Worm (Caenorhabditis elegans) whole organism, L1 larva: Measurements from ENCODE around the gene mboa-1.
A peak's percentile ranks its signal among the peaks of the same experiment; 100 is the strongest.

Source experiments
- C04F5.9 ChIP-seq: sonication (generic microtip); optimal IDR thresholded peaks from 2 replicates; lab custom pipeline; 2016; ENCODE audit warnings: missing genetic modification characterization, missing compliant biosample characterization
- C16A3.4 ChIP-seq: fragments of 150-350 bp; optimal IDR thresholded peaks from 2 replicates; lab custom pipeline; 2014; ENCODE audit warnings: missing biosample characterization, missing genetic modification characterization
- C34B4.2 ChIP-seq: sonication (generic microtip); optimal IDR thresholded peaks from 2 replicates; lab custom pipeline; 2017; ENCODE audit warnings: mild to moderate bottlenecking, missing genetic modification characterization, missing compliant biosample characterization
- alr-1 ChIP-seq: fragments of 200-800 bp; sonication (Bioruptor generic); optimal IDR thresholded peaks from 2 replicates; lab custom pipeline; 2018; ENCODE audit warnings: borderline replicate concordance, mild to moderate bottlenecking, missing genetic modification characterization, missing compliant biosample characterization
- blmp-1 ChIP-seq: fragments of 150-350 bp; optimal IDR thresholded peaks from 2 replicates; lab custom pipeline; 2014; ENCODE audit warnings: missing biosample characterization, missing genetic modification characterization
- ceh-63 ChIP-seq: fragments of 200-800 bp; sonication (Bioruptor generic); optimal IDR thresholded peaks from 2 replicates; lab custom pipeline; 2018; ENCODE audit warnings: mild to moderate bottlenecking, missing genetic modification characterization, missing compliant biosample characterization
- ceh-82 ChIP-seq, 3 experiments: fragments of 150-350 bp in 1 of 3; sonication (generic microtip) in 2 of 3; optimal IDR thresholded peaks; 2 replicates each; lab custom pipeline; 2014 to 2017; ENCODE audit warnings: missing biosample characterization in 3 of 3, missing genetic modification characterization in 3 of 3
- dpl-1 ChIP-seq, 3 experiments: fragments of 150-350 bp in 2 of 3; sonication (generic microtip) in 1 of 3; optimal IDR thresholded peaks; 2 replicates each; lab custom pipeline; 2014 to 2017; ENCODE audit warnings: missing biosample characterization in 3 of 3, missing genetic modification characterization in 3 of 3, missing genetic modification reagents in 3 of 3
- dsc-1 ChIP-seq: sonication (generic microtip); optimal IDR thresholded peaks from 2 replicates; lab custom pipeline; 2016; ENCODE audit warnings: mild to moderate bottlenecking, missing genetic modification characterization, missing compliant biosample characterization
- efl-1 ChIP-seq, 4 experiments: fragments of 150-350 bp; optimal IDR thresholded peaks in 3 of 4; peaks in 1 of 4; 1 replicate in 1 of 4; 2 replicates in 3 of 4; lab custom pipeline; 2014; ENCODE audit warnings: missing biosample characterization in 2 of 4, missing genetic modification characterization in 2 of 4, missing genetic modification reagents in 2 of 4
- efl-3 ChIP-seq: fragments of 200-800 bp; sonication (Bioruptor generic); optimal IDR thresholded peaks from 2 replicates; lab custom pipeline; 2018; ENCODE audit warnings: mild to moderate bottlenecking, missing genetic modification characterization, missing compliant biosample characterization
- egl-13 ChIP-seq: sonication (generic microtip); optimal IDR thresholded peaks from 2 replicates; lab custom pipeline; 2016; ENCODE audit warnings: missing genotype, missing genetic modification reagents, missing genetic modification characterization, missing compliant biosample characterization
- elt-2 ChIP-seq: sonication (generic microtip); optimal IDR thresholded peaks from 2 replicates; lab custom pipeline; 2016; ENCODE audit warnings: missing genetic modification characterization, mild to moderate bottlenecking, inconsistent platforms, missing compliant biosample characterization, missing genetic modification reagents
- elt-3 ChIP-seq, 6 experiments: fragments of 150-350 bp in 1 of 6; sonication (generic microtip); optimal IDR thresholded peaks; 2 replicates each; lab custom pipeline; 2017 to 2018; ENCODE audit warnings: missing biosample characterization in 6 of 6, missing genetic modification characterization in 6 of 6, inconsistent platforms in 1 of 6
- fos-1 ChIP-seq: fragments of 150-350 bp; optimal IDR thresholded peaks from 2 replicates; lab custom pipeline; 2014; ENCODE audit warnings: missing biosample characterization, missing genetic modification characterization
- grh-1 ChIP-seq: fragments of 200-800 bp; sonication (Bioruptor generic); IDR thresholded peaks from 2 replicates; pipeline ENCODE4 v1.3.6; 2022; ENCODE audit warnings: missing genetic modification reagents, missing genetic modification characterization, missing compliant biosample characterization
- hlh-17 ChIP-seq: fragments of 200-800 bp; sonication (Bioruptor generic); optimal IDR thresholded peaks from 2 replicates; lab custom pipeline; 2018; ENCODE audit warnings: missing genetic modification characterization, mild to moderate bottlenecking, missing compliant biosample characterization, moderate library complexity, borderline replicate concordance
- hlh-4 ChIP-seq: sonication (generic microtip); optimal IDR thresholded peaks from 2 replicates; lab custom pipeline; 2016; ENCODE audit warnings: mild to moderate bottlenecking, missing genetic modification characterization, missing compliant biosample characterization
- irx-1 ChIP-seq: sonication (generic microtip); optimal IDR thresholded peaks from 2 replicates; lab custom pipeline; 2016; ENCODE audit warnings: missing genetic modification characterization, missing compliant biosample characterization
- isw-1 ChIP-seq: fragments of 200-800 bp; sonication (Bioruptor generic); IDR thresholded peaks from 2 replicates; pipeline ENCODE4 v1.3.6; 2022; ENCODE audit warnings: missing genetic modification characterization, missing compliant biosample characterization
- jun-1 ChIP-seq: fragments of 150-350 bp; optimal IDR thresholded peaks from 2 replicates; lab custom pipeline; 2014; ENCODE audit warnings: missing biosample characterization, missing genetic modification reagents, missing genetic modification characterization
- lin-13 ChIP-seq: fragments of 150-350 bp; optimal IDR thresholded peaks from 2 replicates; lab custom pipeline; 2014; ENCODE audit warnings: missing biosample characterization, missing genetic modification reagents, missing genetic modification characterization
- lin-14 ChIP-seq: fragments of 200-800 bp; sonication (Bioruptor generic); optimal IDR thresholded peaks from 2 replicates; lab custom pipeline; 2018; ENCODE audit warnings: mild to moderate bottlenecking, missing genetic modification characterization, moderate library complexity, missing compliant biosample characterization
- lsy-2 ChIP-seq, 2 experiments: fragments of 150-350 bp; optimal IDR thresholded peaks; 2 replicates each; lab custom pipeline; 2014; ENCODE audit warnings: missing biosample characterization in 2 of 2, missing genetic modification characterization in 2 of 2
- mef-2 ChIP-seq: fragments of 150-350 bp; optimal IDR thresholded peaks from 2 replicates; lab custom pipeline; 2014; ENCODE audit warnings: missing biosample characterization, missing genetic modification characterization
- nhr-11 ChIP-seq: fragments of 150-350 bp; optimal IDR thresholded peaks from 2 replicates; lab custom pipeline; 2014; ENCODE audit warnings: missing biosample characterization, missing genetic modification characterization
- nhr-19 ChIP-seq: fragments of 200-800 bp; sonication (Bioruptor generic); conservative IDR thresholded peaks from 2 replicates; pipeline ENCODE4 v1.3.6; 2022; ENCODE audit warnings: missing genetic modification characterization, missing compliant biosample characterization
- nhr-47 ChIP-seq: sonication (generic microtip); optimal IDR thresholded peaks from 2 replicates; lab custom pipeline; 2016; ENCODE audit warnings: mild to moderate bottlenecking, missing genetic modification characterization, moderate library complexity, missing compliant biosample characterization
- skn-1 ChIP-seq: fragments of 150-350 bp; optimal IDR thresholded peaks from 2 replicates; lab custom pipeline; 2014; ENCODE audit warnings: missing biosample characterization, missing genetic modification characterization
- snu-23 ChIP-seq: sonication (generic microtip); optimal IDR thresholded peaks from 2 replicates; lab custom pipeline; 2016; ENCODE audit warnings: missing genetic modification characterization, missing compliant biosample characterization
- sup-37 ChIP-seq: fragments of 200-800 bp; sonication (Bioruptor generic); optimal IDR thresholded peaks from 2 replicates; lab custom pipeline; 2018; ENCODE audit warnings: mild to moderate bottlenecking, missing genetic modification characterization, missing compliant biosample characterization
- swsn-7 ChIP-seq: sonication (generic microtip); optimal IDR thresholded peaks from 2 replicates; lab custom pipeline; 2016; ENCODE audit warnings: missing genetic modification characterization, missing compliant biosample characterization
- tbx-2 ChIP-seq: sonication (generic microtip); optimal IDR thresholded peaks from 2 replicates; lab custom pipeline; 2016; ENCODE audit warnings: missing genetic modification characterization, missing compliant biosample characterization
- tlp-1 ChIP-seq: fragments of 150-350 bp; optimal IDR thresholded peaks from 2 replicates; lab custom pipeline; 2014; ENCODE audit warnings: missing biosample characterization, missing genetic modification characterization
- unc-98 ChIP-seq: fragments of 200-800 bp; sonication (Bioruptor generic); IDR thresholded peaks from 2 replicates; pipeline ENCODE4 v1.3.6; 2022; ENCODE audit warnings: missing genetic modification characterization, missing compliant biosample characterization
- vab-15 ChIP-seq: sonication (generic microtip); optimal IDR thresholded peaks from 2 replicates; lab custom pipeline; 2017; ENCODE audit warnings: missing genotype, mild to moderate bottlenecking, missing genetic modification characterization, missing compliant biosample characterization
- xbp-1 ChIP-seq: sonication (generic microtip); optimal IDR thresholded peaks from 2 replicates; lab custom pipeline; 2016; ENCODE audit warnings: missing genetic modification characterization, missing compliant biosample characterization
- zag-1 ChIP-seq: fragments of 150-350 bp; optimal IDR thresholded peaks from 2 replicates; lab custom pipeline; 2014; ENCODE audit warnings: missing biosample characterization, missing genetic modification characterization
- zip-4 ChIP-seq: fragments of 200-800 bp; sonication (Bioruptor generic); optimal IDR thresholded peaks from 2 replicates; lab custom pipeline; 2018; ENCODE audit warnings: mild to moderate bottlenecking, missing genetic modification characterization, moderate library complexity, missing compliant biosample characterization
- ztf-11 ChIP-seq, 2 experiments: sonication (generic microtip); optimal IDR thresholded peaks; 2 replicates each; lab custom pipeline; 2016 to 2017; ENCODE audit warnings: missing genetic modification characterization in 2 of 2, missing biosample characterization in 1 of 2, missing compliant biosample characterization in 1 of 2

mboa-1 gene

DNA sequence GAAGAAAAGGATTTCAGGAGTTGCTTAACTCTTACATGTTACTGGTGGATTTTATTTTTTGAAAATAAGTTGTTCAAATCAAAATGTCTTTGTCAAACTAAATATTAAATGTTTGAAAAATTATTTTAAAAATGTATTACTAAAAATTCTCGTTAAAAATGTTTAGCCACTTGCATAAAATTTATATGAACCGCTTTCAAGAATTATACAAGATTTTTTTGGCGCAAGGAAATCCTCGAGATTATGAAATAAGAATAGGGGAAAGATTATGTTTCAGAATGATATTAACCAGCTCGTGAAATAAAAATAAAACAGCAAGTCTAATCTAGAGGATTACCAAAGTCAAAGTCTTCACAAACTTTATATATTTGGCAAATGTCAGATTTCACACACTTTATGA, 47.3 kb upstream of the mboa-1 start (continued):
- peak; percentile 15; the same call in 1 of the 2 replicates for TF ChIP-seq nhr-19 (GFP tag; lab: Robert Waterston, UW)
- TF ChIP-seq elt-3 (tag; optimal IDR thresholded peaks at IDR 0.05; lab: Kevin White, UChicago) = no peak
- peak; percentile 70 for TF ChIP-seq nhr-11 (tag; lab: Kevin White, UChicago)
- TF ChIP-seq hlh-17 (GFP tag; lab: Kevin White, UChicago) = no peak
- no peak for TF ChIP-seq unc-98
- no peak for TF ChIP-seq egl-13 (tag; lab: Kevin White, UChicago)
- peak; percentile 78 for TF ChIP-seq nhr-47 (tag; lab: Kevin White, UChicago)
- TF ChIP-seq jun-1 = peak; percentile 52
- no peak for TF ChIP-seq fos-1
- peak; percentile 82 for TF ChIP-seq dsc-1 (tag; lab: Kevin White, UChicago)
- TF ChIP-seq ceh-63 (GFP tag; lab: Kevin White, UChicago) = no peak
- TF ChIP-seq C16A3.4 (tag; lab: Kevin White, UChicago) = peak; percentile 42
- TF ChIP-seq swsn-7 (tag; lab: Kevin White, UChicago) = peak; percentile 22

DNA sequence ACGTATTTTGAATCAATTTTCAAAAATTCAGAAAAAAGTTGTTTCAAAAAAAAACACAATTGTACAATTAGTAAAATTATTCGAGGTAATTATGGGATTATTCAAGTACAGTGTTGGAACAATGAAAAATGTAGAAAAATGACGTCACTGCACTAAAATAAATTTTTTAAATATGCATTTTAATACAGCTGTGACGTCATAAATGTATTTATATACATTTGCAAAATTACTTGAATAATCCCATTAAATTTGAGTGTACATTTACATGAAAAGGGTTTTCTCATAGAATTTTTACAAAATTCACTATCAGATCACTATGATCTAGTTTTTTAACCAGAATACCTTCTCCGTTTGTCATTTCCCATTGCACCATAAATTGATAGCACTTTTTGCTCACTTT, 42.0 kb upstream of the mboa-1 start:
- TF ChIP-seq snu-23 (GFP tag; lab: Kevin White, UChicago) (no peak), blmp-1 (tag; lab: Kevin White, UChicago) (no peak), hlh-4 (tag; lab: Kevin White, UChicago) (no peak), lin-14 (no peak), vab-15 (no peak), unc-98 (no peak), xbp-1 (tag; lab: Kevin White, UChicago) (no peak), grh-1 (GFP tag; lab: Robert Waterston, UW) (no peak), lsy-2 (tag; optimal IDR thresholded peaks at IDR 0.05; lab: Kevin White, UChicago) (no peak)
- TF ChIP-seq, all 84 proteins: peak for 0

DNA sequence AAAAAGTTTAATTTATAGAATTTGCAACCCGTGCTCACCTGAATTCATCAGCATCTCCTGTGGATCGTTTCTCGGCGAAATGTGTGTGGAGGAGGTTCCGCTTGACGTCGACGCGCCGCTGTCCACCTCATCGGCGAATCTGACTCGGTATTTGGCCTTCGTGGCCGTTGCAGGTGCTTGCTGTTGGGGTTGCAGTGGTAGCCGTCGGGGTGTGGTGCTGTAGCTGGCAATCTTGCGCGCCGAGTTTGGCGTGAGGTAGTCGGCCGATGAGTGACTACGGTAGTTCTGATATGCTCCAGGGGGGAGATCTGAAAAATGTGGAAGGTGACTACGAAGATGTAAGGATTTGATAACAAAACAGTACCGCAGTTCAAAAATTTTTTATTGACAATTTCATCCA, 37.8 kb upstream of the mboa-1 start:
- no peak for TF ChIP-seq fos-1
- no peak for TF ChIP-seq skn-1 (tag; lab: Kevin White, UChicago)
- no peak for TF ChIP-seq C04F5.9 (tag; lab: Kevin White, UChicago)
- no peak for TF ChIP-seq tlp-1 (tag; lab: Kevin White, UChicago)
- TF ChIP-seq jun-1 = no peak
- no peak for TF ChIP-seq ceh-63 (GFP tag; lab: Kevin White, UChicago)
- no peak for TF ChIP-seq lin-13 (GFP tag; lab: Kevin White, UChicago)
- TF ChIP-seq alr-1 (tag; lab: Kevin White, UChicago) = no peak
- TF ChIP-seq isw-1 = no peak
- no peak for TF ChIP-seq C34B4.2 (tag; lab: Kevin White, UChicago)
- TF ChIP-seq efl-3 = no peak
- no peak for TF ChIP-seq C16A3.4 (tag; lab: Kevin White, UChicago)
- no peak for TF ChIP-seq sup-37 (GFP tag; lab: Kevin White, UChicago)
- no peak for TF ChIP-seq efl-1 (optimal IDR thresholded peaks at IDR 0.05; lab: Kevin White, UChicago)
- no peak for TF ChIP-seq efl-1 (GFP tag; optimal IDR thresholded peaks at IDR 0.05 in 1 of 2; lab: Kevin White, UChicago)
- TF ChIP-seq zag-1 (tag; lab: Kevin White, UChicago) = no peak
- TF ChIP-seq mef-2 (tag; lab: Kevin White, UChicago) = no peak
- TF ChIP-seq blmp-1 (tag; lab: Kevin White, UChicago) = no peak

DNA sequence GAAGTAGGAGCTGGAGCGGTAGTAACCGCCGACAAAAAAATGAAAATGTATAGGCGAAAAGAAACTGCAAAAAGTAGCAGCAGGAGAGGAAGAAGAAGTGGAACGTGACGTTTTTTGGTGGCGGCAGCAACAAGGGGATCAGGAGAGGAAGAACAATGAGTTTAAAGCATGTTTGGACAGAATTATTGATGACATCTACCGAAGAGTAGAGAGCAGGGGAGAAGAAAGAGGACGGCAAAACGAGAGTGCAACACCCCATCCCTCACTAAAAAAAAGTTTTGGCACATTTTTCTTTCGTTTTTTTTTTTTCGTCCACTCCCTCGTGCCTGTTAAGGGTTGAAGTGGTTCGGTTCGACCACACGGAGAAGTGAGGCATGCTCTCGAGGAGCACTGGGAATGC, 36.7 kb upstream of the mboa-1 start:
- TF ChIP-seq nhr-11 (tag; lab: Kevin White, UChicago) (no peak), lin-14 (peak; percentile 55)

DNA sequence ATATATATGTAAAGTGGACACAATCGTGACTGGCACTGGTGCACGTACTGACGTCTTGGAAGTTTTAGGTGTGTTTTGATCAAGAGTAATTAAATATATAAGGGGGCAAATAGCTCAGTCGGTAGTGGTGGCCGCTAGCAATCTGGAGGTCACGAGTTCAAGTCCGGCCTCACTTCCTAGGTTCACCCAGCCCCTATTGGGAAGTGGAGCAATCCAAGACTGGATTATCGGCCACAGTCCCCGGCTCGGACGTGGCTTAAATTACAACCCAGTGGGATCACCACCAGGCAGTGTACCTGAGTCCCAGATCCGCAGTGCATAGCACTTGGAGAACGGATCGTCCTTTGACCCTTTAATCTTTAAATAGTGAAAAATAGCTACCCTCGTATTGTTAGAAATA, 33.5 kb upstream of the mboa-1 start:
- TF ChIP-seq tbx-2 (tag; lab: Kevin White, UChicago) (no peak), fos-1 (no peak), dpl-1 (GFP tag; optimal IDR thresholded peaks at IDR 0.05; lab: Kevin White, UChicago) (no peak), ceh-82 (tag; optimal IDR thresholded peaks at IDR 0.05; lab: Kevin White, UChicago) (no peak), ztf-11 (tag; optimal IDR thresholded peaks at IDR 0.05; lab: Kevin White, UChicago) (no peak), xbp-1 (tag; lab: Kevin White, UChicago) (no peak), zip-4 (no peak), swsn-7 (tag; lab: Kevin White, UChicago) (no peak), vab-15 (no peak), egl-13 (tag; lab: Kevin White, UChicago) (no peak), C16A3.4 (tag; lab: Kevin White, UChicago) (no peak), lsy-2 (tag; optimal IDR thresholded peaks at IDR 0.05; lab: Kevin White, UChicago) (no peak), elt-3 (tag; optimal IDR thresholded peaks at IDR 0.05; lab: Kevin White, UChicago) (no peak), jun-1 (no peak), elt-2 (tag; lab: Kevin White, UChicago) (no peak), irx-1 (tag; lab: Kevin White, UChicago) (no peak)
- TF ChIP-seq, all 84 proteins: peak for 0
